Worm (Caenorhabditis elegans) whole organism, mixed stage, embryonic: ENCODE data around the gene ttc-36.

Experiments used
- M03D4.4 ChIP-seq: sonication (generic microtip); optimal IDR thresholded peaks from 2 replicates; lab custom pipeline; 2017; ENCODE audit warnings: mild to moderate bottlenecking, missing genetic modification characterization, missing compliant biosample characterization
- nhr-237 ChIP-seq: fragments of 150-350 bp; optimal IDR thresholded peaks from 2 replicates; lab custom pipeline; 2014; ENCODE audit warnings: missing biosample characterization, missing genetic modification characterization
- unc-62 ChIP-seq: fragments of 150-350 bp; optimal IDR thresholded peaks from 2 replicates; lab custom pipeline; 2014; ENCODE audit warnings: missing biosample characterization, missing genetic modification reagents, missing genetic modification characterization

DNA sequence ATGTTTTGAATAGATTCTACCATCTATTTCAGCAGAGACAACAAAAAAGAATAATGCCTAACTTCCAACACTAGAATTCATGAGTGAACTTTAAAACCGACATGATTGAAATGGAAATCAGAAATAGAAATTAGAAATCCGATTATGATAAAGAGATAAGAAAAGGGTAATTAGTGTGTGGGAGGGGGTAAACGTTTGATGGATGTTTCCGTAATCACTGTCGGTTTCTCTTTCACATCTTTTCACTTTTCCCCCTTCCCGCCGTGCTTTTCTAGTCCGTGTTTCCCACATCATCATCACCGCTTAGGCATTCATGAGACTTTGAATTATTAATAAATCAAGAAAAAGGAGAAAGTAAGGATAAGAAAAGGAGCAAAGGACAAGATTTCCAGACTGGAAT, 15.7 kb downstream of the ttc-36 start:
- TF ChIP-seq unc-62 (GFP tag; lab: Kevin White, UChicago): no peak
- TF ChIP-seq nhr-237: no peak
- TF ChIP-seq M03D4.4: no peak
